Worm (Caenorhabditis elegans): Measurements from ENCODE around the gene magu-1.

ce11 chrIII:475154-475553 is 3.7 kb upstream of the magu-1 start, which contains the start of gene mat-3:
- TF ChIP-seq pqm-1 (tag; optimal IDR thresholded peaks at IDR 0.05) (no peak), nhr-6 (tag; optimal IDR thresholded peaks at IDR 0.05) (no peak), ama-1 (optimal IDR thresholded peaks at IDR 0.05) (no peak), R02D3.7 (tag; optimal IDR thresholded peaks at IDR 0.05) (no peak), egl-27 (tag; optimal IDR thresholded peaks at IDR 0.05) (no peak), lin-39 (tag; optimal IDR thresholded peaks at IDR 0.05) (no peak), fos-1 (tag; optimal IDR thresholded peaks at IDR 0.05) (no peak), unc-62 (GFP tag; optimal IDR thresholded peaks at IDR 0.05 in 1 of 2) (no peak), unc-62 (tag; optimal IDR thresholded peaks at IDR 0.05) (no peak), nhr-28 (tag; optimal IDR thresholded peaks at IDR 0.05) (no peak), dmd-8 (GFP tag; IDR thresholded peaks at IDR 0.05) (no peak)

Data from whole organism, L4 larva.